Fruit fly (Drosophila melanogaster) whole organism, embryonic: ENCODE data around the gene RhoGAP93B.

ENCODE experiments used
- Asciz ChIP-seq: fragments of 200-800 bp; sonication (Bioruptor generic); optimal IDR thresholded peaks from 2 replicates; lab custom pipeline; 2017; ENCODE audit warnings: missing biosample characterization, mild to moderate bottlenecking, missing genetic modification characterization, missing genetic modification reagents
- CG10462 ChIP-seq: fragments of 200-800 bp; sonication (Bioruptor generic); optimal IDR thresholded peaks from 2 replicates; lab custom pipeline; 2016; ENCODE audit warnings: missing biosample characterization, missing genetic modification characterization
- CG12071 ChIP-seq: fragments of 200-800 bp; sonication (Bioruptor generic); optimal IDR thresholded peaks from 3 replicates; lab custom pipeline; 2018; ENCODE audit warnings: missing biosample characterization, mild to moderate bottlenecking, missing genetic modification characterization
- CG12104 ChIP-seq: fragments of 200-800 bp; sonication (Bioruptor generic); optimal IDR thresholded peaks from 3 replicates; lab custom pipeline; 2016; ENCODE audit warnings: missing biosample characterization, missing genetic modification characterization
- CG12155 ChIP-seq: fragments of 200-800 bp; sonication (Bioruptor generic); optimal IDR thresholded peaks from 3 replicates; lab custom pipeline; 2016; ENCODE audit warnings: missing biosample characterization, missing genetic modification characterization
- CG12769 ChIP-seq: fragments of 200-800 bp; sonication (Bioruptor generic); optimal IDR thresholded peaks from 2 replicates; lab custom pipeline; 2019; ENCODE audit warnings: missing biosample characterization, mild to moderate bottlenecking, missing genetic modification characterization, moderate library complexity
- CG13624 ChIP-seq: fragments of 200-800 bp; sonication (Bioruptor generic); optimal IDR thresholded peaks from 2 replicates; lab custom pipeline; 2016; ENCODE audit warnings: missing biosample characterization, missing genetic modification characterization
- CG13894 ChIP-seq: fragments of 200-800 bp; sonication (Bioruptor generic); optimal IDR thresholded peaks from 3 replicates; lab custom pipeline; 2018; ENCODE audit warnings: missing biosample characterization, mild to moderate bottlenecking, missing genetic modification characterization, moderate library complexity
- CG14014 ChIP-seq: fragments of 200-800 bp; sonication (Bioruptor generic); IDR thresholded peaks from 2 replicates; pipeline ENCODE4 v1.3.6; 2022; ENCODE audit warnings: missing biosample characterization, missing genetic modification characterization
- CG15696 ChIP-seq: fragments of 200-800 bp; sonication (Bioruptor generic); optimal IDR thresholded peaks from 2 replicates; lab custom pipeline; 2019; ENCODE audit warnings: missing biosample characterization, mild to moderate bottlenecking, missing genetic modification characterization, moderate library complexity
- CG1647 ChIP-seq: fragments of 200-800 bp; sonication (Bioruptor generic); optimal IDR thresholded peaks from 3 replicates; lab custom pipeline; 2016; ENCODE audit warnings: missing biosample characterization, missing genetic modification characterization
- CG17829 ChIP-seq: fragments of 200-800 bp; optimal IDR thresholded peaks from 2 replicates; lab custom pipeline; 2019; ENCODE audit warnings: missing biosample characterization, mild to moderate bottlenecking, missing genetic modification characterization, moderate library complexity
- CG30403 ChIP-seq: fragments of 200-800 bp; sonication (Bioruptor generic); optimal IDR thresholded peaks from 3 replicates; lab custom pipeline; 2016; ENCODE audit warnings: missing biosample characterization, missing genetic modification characterization
- CG33557 ChIP-seq: fragments of 200-800 bp; sonication (Bioruptor generic); optimal IDR thresholded peaks from 2 replicates; lab custom pipeline; 2019; ENCODE audit warnings: missing biosample characterization, mild to moderate bottlenecking, missing genetic modification characterization, moderate library complexity
- CG3407 ChIP-seq: fragments of 200-800 bp; sonication (Bioruptor generic); optimal IDR thresholded peaks from 2 replicates; lab custom pipeline; 2018; ENCODE audit warnings: missing biosample characterization, mild to moderate bottlenecking, missing genetic modification characterization
- CG34422 ChIP-seq: fragments of 200-800 bp; sonication (Bioruptor generic); IDR thresholded peaks from 3 replicates; pipeline ENCODE4 v1.3.6; 2022; ENCODE audit warnings: missing biosample characterization, missing genetic modification characterization
- CG4404 ChIP-seq: fragments of 200-800 bp; sonication (Bioruptor generic); IDR thresholded peaks from 2 replicates; pipeline ENCODE4 v1.3.6; 2022; ENCODE audit warnings: missing biosample characterization, missing genetic modification characterization
- CG4707 ChIP-seq: fragments of 200-800 bp; sonication (Bioruptor generic); optimal IDR thresholded peaks from 2 replicates; lab custom pipeline; 2018; ENCODE audit warnings: missing biosample characterization, mild to moderate bottlenecking, missing genetic modification characterization, moderate library complexity
- CG6254 ChIP-seq: fragments of 200-800 bp; sonication (Bioruptor generic); optimal IDR thresholded peaks from 3 replicates; lab custom pipeline; 2017; ENCODE audit warnings: mild to moderate bottlenecking, missing biosample characterization, missing genetic modification reagents, missing genetic modification characterization
- CG6654 ChIP-seq: fragments of 200-800 bp; sonication (Bioruptor generic); optimal IDR thresholded peaks from 2 replicates; lab custom pipeline; 2017; ENCODE audit warnings: missing biosample characterization, mild to moderate bottlenecking, missing genetic modification characterization
- CG7556 ChIP-seq: fragments of 200-800 bp; sonication (Bioruptor generic); optimal IDR thresholded peaks from 2 replicates; lab custom pipeline; 2017; ENCODE audit warnings: missing biosample characterization, mild to moderate bottlenecking, missing genetic modification characterization
- CG9609 ChIP-seq: fragments of 200-800 bp; sonication (Bioruptor generic); optimal IDR thresholded peaks from 3 replicates; lab custom pipeline; 2016; ENCODE audit warnings: missing biosample characterization, missing genetic modification characterization
- CHES-1-like ChIP-seq: fragments of 200-800 bp; sonication (Bioruptor generic); optimal IDR thresholded peaks from 2 replicates; lab custom pipeline; 2016; ENCODE audit warnings: missing biosample characterization, missing genetic modification characterization
- CkIIα-i1 ChIP-seq: fragments of 200-800 bp; sonication (Bioruptor generic); IDR thresholded peaks from 2 replicates; pipeline ENCODE4 v1.3.6; 2022; ENCODE audit warnings: missing biosample characterization, missing genetic modification characterization
- CoRest ChIP-seq: fragments of 200-800 bp; sonication (Bioruptor generic); optimal IDR thresholded peaks from 3 replicates; lab custom pipeline; 2018; ENCODE audit warnings: missing biosample characterization, mild to moderate bottlenecking, missing genetic modification characterization, moderate library complexity
- D ChIP-seq, 2 experiments: fragments of 200-800 bp in 1 of 2; fragments of >200 bp in 1 of 2; sonication (Bioruptor generic) in 1 of 2; optimal IDR thresholded peaks; 2 replicates in 1 of 2; 3 replicates in 1 of 2; lab custom pipeline; 2017; ENCODE audit warnings: mild to moderate bottlenecking in 1 of 2, missing biosample characterization in 1 of 2, missing genetic modification characterization in 1 of 2, missing genetic modification reagents in 1 of 2
- Dll ChIP-seq: fragments of 200-800 bp; sonication (Bioruptor generic); IDR thresholded peaks from 4 replicates; pipeline ENCODE4 v1.3.6; 2022; ENCODE audit warnings: missing biosample characterization, missing genetic modification characterization; ENCODE audit not compliant: partially characterized antibody
- Fer1 ChIP-seq: fragments of 200-800 bp; sonication (Bioruptor generic); optimal IDR thresholded peaks from 2 replicates; lab custom pipeline; 2017; ENCODE audit warnings: missing biosample characterization, mild to moderate bottlenecking, missing genetic modification characterization
- HLH54F ChIP-seq: fragments of 200-800 bp; sonication (Bioruptor generic); optimal IDR thresholded peaks from 3 replicates; lab custom pipeline; 2016; ENCODE audit warnings: missing biosample characterization, missing genetic modification characterization
- MTF-1 ChIP-seq: fragments of 200-800 bp; sonication (Bioruptor generic); optimal IDR thresholded peaks from 2 replicates; lab custom pipeline; 2018; ENCODE audit warnings: missing biosample characterization, mild to moderate bottlenecking, missing genetic modification characterization, borderline replicate concordance
- Mad ChIP-seq: fragments of 200-800 bp; sonication (Bioruptor generic); optimal IDR thresholded peaks from 2 replicates; lab custom pipeline; 2016; ENCODE audit warnings: missing biosample characterization, missing genetic modification characterization
- Meics ChIP-seq: fragments of 200-800 bp; sonication (Bioruptor generic); optimal IDR thresholded peaks from 2 replicates; lab custom pipeline; 2017; ENCODE audit warnings: missing biosample characterization, mild to moderate bottlenecking, missing genetic modification characterization
- NFAT ChIP-seq: fragments of 200-800 bp; sonication (Bioruptor generic); IDR thresholded peaks from 2 replicates; pipeline ENCODE4 v1.3.6; 2022; ENCODE audit warnings: missing biosample characterization, missing genetic modification characterization
- Nf-YA ChIP-seq: fragments of 200-800 bp; sonication (Bioruptor generic); IDR thresholded peaks from 2 replicates; pipeline ENCODE4 v1.3.6; 2022; ENCODE audit warnings: missing biosample characterization, missing genetic modification characterization
- Pdp1 ChIP-seq, 2 experiments: fragments of 200-800 bp; sonication (Bioruptor generic); optimal IDR thresholded peaks; 3 replicates each; lab custom pipeline; 2016; ENCODE audit warnings: missing biosample characterization in 2 of 2, missing genetic modification characterization in 2 of 2, mild to moderate bottlenecking in 1 of 2, moderate library complexity in 1 of 2
- Ptx1 ChIP-seq: fragments of 200-800 bp; sonication (Bioruptor generic); IDR thresholded peaks from 2 replicates; pipeline ENCODE4 v1.3.6; 2022; ENCODE audit warnings: missing biosample characterization, missing genetic modification characterization
- Rfx ChIP-seq: fragments of 200-800 bp; sonication (Bioruptor generic); IDR thresholded peaks from 2 replicates; pipeline ENCODE4 v1.3.6; 2022; ENCODE audit warnings: missing biosample characterization, missing genetic modification characterization
- ab ChIP-seq: fragments of 200-800 bp; sonication (Bioruptor generic); optimal IDR thresholded peaks from 2 replicates; lab custom pipeline; 2016; ENCODE audit warnings: missing biosample characterization, missing genetic modification characterization
- ap ChIP-seq: fragments of 200-800 bp; sonication (Bioruptor generic); IDR thresholded peaks from 2 replicates; pipeline ENCODE4 v1.3.6; 2022; ENCODE audit warnings: missing biosample characterization, missing genetic modification characterization
- ase ChIP-seq: fragments of 200-800 bp; sonication (Bioruptor generic); IDR thresholded peaks from 3 replicates; pipeline ENCODE4 v1.3.6; 2022; ENCODE audit warnings: missing biosample characterization, missing genetic modification characterization
- bab2 ChIP-seq: fragments of 200-800 bp; sonication (Bioruptor generic); optimal IDR thresholded peaks from 2 replicates; lab custom pipeline; 2016; ENCODE audit warnings: missing biosample characterization, missing genetic modification characterization
- croc ChIP-seq: fragments of 200-800 bp; sonication (Bioruptor generic); conservative IDR thresholded peaks from 3 replicates; pipeline ENCODE4 v1.3.6; 2022; ENCODE audit warnings: missing biosample characterization, missing genetic modification characterization
- dimm ChIP-seq: fragments of 200-800 bp; sonication (Bioruptor generic); IDR thresholded peaks from 2 replicates; pipeline ENCODE4 v1.3.6; 2022; ENCODE audit warnings: missing biosample characterization, missing genetic modification characterization
- fd96Cb ChIP-seq: fragments of 200-800 bp; sonication (Bioruptor generic); optimal IDR thresholded peaks from 2 replicates; lab custom pipeline; 2018; ENCODE audit warnings: missing biosample characterization, mild to moderate bottlenecking, missing genetic modification characterization, moderate library complexity
- nau ChIP-seq: fragments of 200-800 bp; sonication (Bioruptor generic); optimal IDR thresholded peaks from 3 replicates; lab custom pipeline; 2017; ENCODE audit warnings: missing biosample characterization, mild to moderate bottlenecking, missing genetic modification characterization, missing genetic modification reagents
- odd ChIP-seq: fragments of 200-800 bp; sonication (Bioruptor generic); optimal IDR thresholded peaks from 2 replicates; lab custom pipeline; 2017; ENCODE audit warnings: missing biosample characterization, mild to moderate bottlenecking, missing genetic modification characterization
- pb ChIP-seq: fragments of 200-800 bp; sonication (Bioruptor generic); optimal IDR thresholded peaks from 3 replicates; lab custom pipeline; 2016; ENCODE audit warnings: missing biosample characterization, missing genetic modification characterization
- pros ChIP-seq: fragments of 200-800 bp; sonication (Bioruptor generic); optimal IDR thresholded peaks from 3 replicates; lab custom pipeline; 2019; ENCODE audit warnings: missing biosample characterization, mild to moderate bottlenecking, missing genetic modification characterization, moderate library complexity
- tgo ChIP-seq: fragments of 200-800 bp; sonication (Bioruptor generic); IDR thresholded peaks from 3 replicates; pipeline ENCODE4 v1.3.6; 2022; ENCODE audit warnings: missing biosample characterization, missing genetic modification characterization

The RhoGAP93B gene

DNA sequence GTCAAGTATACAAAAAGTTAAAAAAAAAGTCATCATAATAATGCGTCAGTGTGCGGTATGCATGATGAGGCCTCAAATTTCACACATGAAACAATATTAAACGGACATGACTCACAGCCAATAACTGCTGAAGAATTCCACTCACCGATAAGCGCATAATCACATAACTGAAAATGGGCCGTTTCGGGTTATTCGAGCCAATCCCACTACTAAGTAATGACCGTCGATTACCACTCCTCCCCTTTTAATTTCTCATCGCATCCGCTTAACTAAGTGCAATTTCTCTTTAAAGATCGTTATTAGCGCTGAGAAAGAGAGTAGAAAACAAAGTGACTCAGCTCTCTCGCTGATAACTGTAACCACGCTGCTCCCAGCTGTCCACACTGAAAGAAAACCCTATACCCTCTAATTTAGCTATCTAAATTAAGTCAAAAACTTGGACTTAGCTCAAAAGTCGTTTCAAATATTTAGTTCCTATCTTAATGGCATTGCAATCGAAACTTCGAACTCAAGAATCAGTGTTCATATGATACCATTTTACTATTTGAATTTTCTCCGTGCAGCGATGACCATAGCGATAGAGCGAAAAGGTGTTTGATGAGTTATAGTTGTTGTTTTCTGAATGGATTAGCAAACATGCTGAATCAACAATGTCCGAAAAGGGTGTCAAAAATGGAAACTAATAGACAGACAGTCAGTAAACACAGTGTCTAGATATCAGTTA lies 15.3 kb upstream of the RhoGAP93B start (continued):
- TF ChIP-seq CG9609 (GFP tag; lab: Kevin White, UChicago): peak; percentile 87
- TF ChIP-seq HLH54F (GFP tag; lab: Kevin White, UChicago): peak; percentile 88
- no peak; the same call in 1 of the 2 replicates for TF ChIP-seq CkIIα-i1 (GFP tag; lab: Robert Waterston, UW)
- TF ChIP-seq ap (GFP tag; lab: Robert Waterston, UW): peak; percentile 78
- TF ChIP-seq CG13894 (tag; lab: Kevin White, UChicago): peak; percentile 21
- TF ChIP-seq NFAT: peak; percentile 76
- TF ChIP-seq CG12104 (GFP tag; lab: Kevin White, UChicago): peak; percentile 60
- peak; percentile 89 for TF ChIP-seq MTF-1
- TF ChIP-seq dimm (GFP tag; lab: Robert Waterston, UW): peak; percentile 69
- TF ChIP-seq CG15696 (tag; lab: Kevin White, UChicago): peak; percentile 82
- peak; percentile 66 for TF ChIP-seq CG6254
- peak; percentile 92 for TF ChIP-seq CG1647 (GFP tag; lab: Kevin White, UChicago)
- TF ChIP-seq CG17829 (tag; lab: Kevin White, UChicago): peak; percentile 87
- TF ChIP-seq CG4707: peak; percentile 84
- peak; percentile 87 for TF ChIP-seq CG13624 (GFP tag; lab: Kevin White, UChicago)
- peak; percentile 61 for TF ChIP-seq ab
- peak; percentile 69 for TF ChIP-seq Nf-YA (GFP tag; lab: Robert Waterston, UW)
- no peak for TF ChIP-seq D (optimal IDR thresholded peaks at IDR 0.05; lab: Kevin White, UChicago)
- peak; percentile 60 for TF ChIP-seq D (GFP tag; optimal IDR thresholded peaks at IDR 0.05; lab: Kevin White, UChicago)
- TF ChIP-seq bab2 (GFP tag; lab: Kevin White, UChicago): peak; percentile 93
- peak; percentile 85; the same call in 2 of the 3 replicates for TF ChIP-seq tgo
- no peak for TF ChIP-seq pros (GFP tag; lab: Kevin White, UChicago)
- peak; percentile 55 for TF ChIP-seq fd96Cb (tag; lab: Kevin White, UChicago)
- TF ChIP-seq croc (GFP tag; lab: Robert Waterston, UW): peak; percentile 78
- TF ChIP-seq Meics (GFP tag; lab: Kevin White, UChicago): peak; percentile 51
- TF ChIP-seq Fer1: peak; percentile 91
- peak; percentile 90 for TF ChIP-seq CG3407 (GFP tag; lab: Kevin White, UChicago)
- TF ChIP-seq Dll: no peak
- peak; percentile 80 for TF ChIP-seq odd (GFP tag; lab: Kevin White, UChicago)
- TF ChIP-seq Mad (GFP tag; lab: Kevin White, UChicago): peak; percentile 82
- TF ChIP-seq CG12071 (GFP tag; lab: Kevin White, UChicago): peak; percentile 54
- peak; percentile 94 for TF ChIP-seq Rfx (GFP tag; lab: Robert Waterston, UW)
- peak; percentile 83 for TF ChIP-seq CG14014 (GFP tag; lab: Robert Waterston, UW)
- TF ChIP-seq CG4404 (GFP tag; lab: Robert Waterston, UW): peak; percentile 61
- peak; percentile 81 for TF ChIP-seq Asciz (GFP tag; lab: Kevin White, UChicago)
- TF ChIP-seq Pdp1 (GFP tag; optimal IDR thresholded peaks at IDR 0.05; lab: Kevin White, UChicago): peak; percentile 87
- TF ChIP-seq CG12769: peak; percentile 94
- TF ChIP-seq CG12155 (GFP tag; lab: Kevin White, UChicago): peak; percentile 79
- TF ChIP-seq CG6654 (GFP tag; lab: Kevin White, UChicago): peak; percentile 63
- peak; percentile 94 for TF ChIP-seq CHES-1-like (GFP tag; lab: Kevin White, UChicago)
- TF ChIP-seq CG30403 (GFP tag; lab: Kevin White, UChicago): peak; percentile 87
- peak; percentile 88 for TF ChIP-seq pb (GFP tag; lab: Kevin White, UChicago)
- peak; percentile 40 for TF ChIP-seq CG33557 (GFP tag; lab: Kevin White, UChicago)
- peak; percentile 82 for TF ChIP-seq nau (GFP tag; lab: Kevin White, UChicago)
- TF ChIP-seq ase (GFP tag; lab: Robert Waterston, UW): peak; percentile 86
- TF ChIP-seq CG7556 (GFP tag; lab: Kevin White, UChicago): peak; percentile 85
- TF ChIP-seq CG34422: peak; percentile 88
- TF ChIP-seq Ptx1 (GFP tag; lab: Robert Waterston, UW): peak; percentile 86
- peak; percentile 74 for TF ChIP-seq CG10462
- peak; percentile 87 for TF ChIP-seq CoRest (tag; lab: Kevin White, UChicago)
